Fruit fly (Drosophila melanogaster) S2 (cell line): Measurements from ENCODE around the gene emei.

Source experiments
- CG8478 ChIP-seq: fragments of >200 bp; optimal IDR thresholded peaks from 2 replicates; lab custom pipeline; 2018
- CTCF ChIP-seq, 2 experiments: fragments of >200 bp; optimal IDR thresholded peaks; 2 replicates each; lab custom pipeline; 2018

DNA sequence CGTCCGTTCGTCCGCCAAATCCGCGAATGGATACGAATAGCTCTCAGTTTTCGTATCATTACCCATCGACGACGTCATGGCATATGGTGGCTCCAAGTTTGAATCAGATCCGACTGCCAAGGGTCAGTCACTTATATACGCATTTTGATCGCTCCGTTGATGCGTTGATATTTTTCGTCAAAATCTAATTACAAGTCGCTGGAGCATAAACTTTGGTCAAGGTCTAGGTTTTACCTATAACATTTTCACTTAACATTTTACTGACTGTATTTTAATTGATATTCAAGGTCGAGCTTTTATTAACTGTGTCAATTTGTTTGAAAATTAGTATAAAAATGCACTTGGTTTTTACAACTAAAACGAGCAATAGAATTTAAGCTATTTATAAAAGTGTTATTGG, 7.9 kb upstream of the emei start, which contains the start of gene Elo68beta:
- TF ChIP-seq CTCF (optimal IDR thresholded peaks at IDR 0.05; lab: Kevin White, UChicago) (no peak), CG8478 (lab: Kevin White, UChicago) (no peak)
